Worm (Caenorhabditis elegans): ENCODE data around the gene srw-143.
"Not testable (repeated sequence)": the region's sequence is repeated elsewhere in the genome, so short reads cannot be mapped to it uniquely, and the experiment has no call there.

Gene srw-143

DNA sequence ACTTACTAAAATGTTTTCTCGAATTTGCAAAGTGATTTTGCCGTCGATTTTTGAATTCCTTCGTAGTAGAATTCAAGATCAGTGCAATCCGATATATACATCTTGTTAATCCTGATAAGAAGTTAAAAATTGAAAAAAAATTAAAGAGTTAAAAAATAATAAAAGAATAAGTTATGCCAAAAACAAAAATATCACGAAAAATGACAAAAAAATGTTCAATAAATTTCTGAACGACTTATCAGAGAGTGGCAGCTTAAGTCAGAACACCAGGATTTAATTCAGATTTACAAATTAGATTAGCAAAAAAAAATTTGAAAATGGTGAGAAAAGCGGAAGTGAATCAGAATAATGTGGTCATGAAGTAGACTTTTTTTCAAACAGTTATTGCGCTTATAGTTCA, 34.0 kb upstream of the srw-143 start, which contains the start of gene srw-123:
srw-123 (minus strand) TSS at position 101 of the 400 bp plus-strand sequence.
- TF ChIP-seq elt-3, lsy-2, nhr-10 (tag; optimal IDR thresholded peaks at IDR 0.05): not testable (repeated sequence)

ce11 chrV:2971307-2971999, 30.1 kb upstream of the srw-143 start, which contains the start of gene srw-129:
Gene srw-129 (plus strand): TSS chrV:2971949.
- TF ChIP-seq sma-9 (GFP tag; optimal IDR thresholded peaks at IDR 0.05), result no peak
- TF ChIP-seq sma-9 (tag; optimal IDR thresholded peaks at IDR 0.05), result no peak
- no peak for TF ChIP-seq nhr-23 (tag; optimal IDR thresholded peaks at IDR 0.05)
- no peak for TF ChIP-seq ztf-11 (tag; optimal IDR thresholded peaks at IDR 0.05)
- TF ChIP-seq nhr-21 (tag; optimal IDR thresholded peaks at IDR 0.05), result no peak
- TF ChIP-seq ama-1 (optimal IDR thresholded peaks at IDR 0.05), result no peak
- TF ChIP-seq nhr-11 (tag; optimal IDR thresholded peaks at IDR 0.05), result no peak
- no peak for TF ChIP-seq nhr-6 (tag; optimal IDR thresholded peaks at IDR 0.05)
- no peak for TF ChIP-seq nhr-237 (tag; optimal IDR thresholded peaks at IDR 0.05)
- no peak for TF ChIP-seq lin-39 (tag; optimal IDR thresholded peaks at IDR 0.05)
- TF ChIP-seq lin-13 (GFP tag; optimal IDR thresholded peaks at IDR 0.05), result no peak
- TF ChIP-seq elt-1 (tag; optimal IDR thresholded peaks at IDR 0.05), result no peak
- no peak for TF ChIP-seq nhr-129 (tag; optimal IDR thresholded peaks at IDR 0.05)
- no peak for TF ChIP-seq fos-1 (tag; optimal IDR thresholded peaks at IDR 0.05)
- no peak for TF ChIP-seq aly-2 (tag; optimal IDR thresholded peaks at IDR 0.05)

DNA sequence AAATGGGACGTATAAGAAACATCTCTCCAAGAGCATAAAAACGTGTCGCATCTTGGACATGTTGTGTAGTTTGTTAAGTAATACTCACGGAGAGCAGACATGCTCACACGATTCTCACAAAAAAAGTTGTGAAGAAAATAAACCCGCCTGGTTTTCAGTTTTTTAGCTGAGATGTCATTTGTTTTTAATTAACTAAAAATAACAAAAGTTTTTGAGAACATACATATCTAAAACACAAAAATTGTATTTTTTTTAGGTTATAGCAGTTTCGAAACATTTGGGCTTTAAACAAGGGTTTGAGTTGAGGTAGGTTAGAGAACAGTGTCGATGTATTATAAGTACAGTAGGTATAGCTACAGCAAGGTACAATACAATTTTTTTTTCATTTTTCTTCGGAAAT, 23.5 kb upstream of the srw-143 start, which contains the start of gene srh-88:
srh-88 (minus strand) TSS at position 101 of the 400 bp plus-strand sequence.
- TF ChIP-seq skn-1 (tag; optimal IDR thresholded peaks at IDR 0.05), result no peak
- no peak for TF ChIP-seq ztf-1 (GFP tag; conservative IDR thresholded peaks at IDR 0.05)
- TF ChIP-seq lin-13 (GFP tag; optimal IDR thresholded peaks at IDR 0.05), result no peak
- TF ChIP-seq ceh-82 (tag; optimal IDR thresholded peaks at IDR 0.05), result no peak
- no peak for TF ChIP-seq sem-4 (tag; optimal IDR thresholded peaks at IDR 0.05)
- TF ChIP-seq lin-11 (tag; optimal IDR thresholded peaks at IDR 0.05), result no peak
- TF ChIP-seq nhr-12 (tag; optimal IDR thresholded peaks at IDR 0.05), result no peak
- TF ChIP-seq fos-1 (tag; optimal IDR thresholded peaks at IDR 0.05), result no peak
- TF ChIP-seq unc-39 (tag; optimal IDR thresholded peaks at IDR 0.05), result no peak
- no peak for TF ChIP-seq sma-9 (GFP tag; optimal IDR thresholded peaks at IDR 0.05)
- TF ChIP-seq sma-9 (tag; optimal IDR thresholded peaks at IDR 0.05), result no peak
- TF ChIP-seq R02D3.7 (tag; optimal IDR thresholded peaks at IDR 0.05), result no peak
- TF ChIP-seq elt-3 (tag; optimal IDR thresholded peaks at IDR 0.05), result no peak
- no peak for TF ChIP-seq ama-1 (optimal IDR thresholded peaks at IDR 0.05)
- TF ChIP-seq nhr-11 (tag; optimal IDR thresholded peaks at IDR 0.05), result no peak
- no peak for TF ChIP-seq gmeb-1 (tag; optimal IDR thresholded peaks at IDR 0.05)
- no peak for TF ChIP-seq sma-3 (GFP tag; optimal IDR thresholded peaks at IDR 0.05)
- TF ChIP-seq ceh-16 (tag; optimal IDR thresholded peaks at IDR 0.05), result no peak

DNA sequence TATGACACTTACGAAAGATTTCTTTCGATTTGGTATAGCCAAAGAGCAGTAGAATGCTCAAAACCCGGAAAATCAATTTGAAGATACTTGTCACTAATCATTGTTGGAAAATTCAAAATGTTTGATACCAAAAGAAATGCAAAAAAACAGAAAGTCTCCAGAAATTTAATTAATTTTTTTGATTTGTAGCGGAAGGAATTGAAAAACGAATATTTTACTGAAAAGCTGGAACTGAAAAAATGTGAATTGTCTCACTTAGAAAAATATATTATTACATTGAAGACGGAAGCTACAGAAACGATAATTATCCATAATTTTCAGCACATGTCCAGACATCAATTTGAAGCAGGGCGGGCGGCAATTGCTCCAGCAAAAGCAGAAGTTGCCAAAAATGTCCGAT, 21.7 kb upstream of the srw-143 start, which contains the start of gene srw-138:
srw-138 (minus strand) TSS at position 101 of the 400 bp plus-strand sequence.
- TF ChIP-seq ZK546.5 (tag; optimal IDR thresholded peaks at IDR 0.05) (no peak), nhr-77 (tag; optimal IDR thresholded peaks at IDR 0.05) (no peak), ceh-82 (tag; optimal IDR thresholded peaks at IDR 0.05) (no peak), nhr-10 (tag; optimal IDR thresholded peaks at IDR 0.05) (no peak), mdl-1 (tag; optimal IDR thresholded peaks at IDR 0.05) (no peak), nhr-23 (tag; optimal IDR thresholded peaks at IDR 0.05) (no peak), gmeb-1 (tag; optimal IDR thresholded peaks at IDR 0.05) (no peak), ceh-16 (tag; optimal IDR thresholded peaks at IDR 0.05) (no peak), egl-27 (tag; optimal IDR thresholded peaks at IDR 0.05) (no peak), ztf-11 (tag; optimal IDR thresholded peaks at IDR 0.05) (no peak), sma-3 (GFP tag; optimal IDR thresholded peaks at IDR 0.05) (no peak), sem-4 (tag; optimal IDR thresholded peaks at IDR 0.05) (no peak), mab-5 (tag; optimal IDR thresholded peaks at IDR 0.05) (no peak), skn-1 (tag; optimal IDR thresholded peaks at IDR 0.05) (no peak), ama-1 (optimal IDR thresholded peaks at IDR 0.05) (no peak), ztf-1 (GFP tag; conservative IDR thresholded peaks at IDR 0.05) (no peak), aly-2 (tag; optimal IDR thresholded peaks at IDR 0.05) (no peak)

DNA sequence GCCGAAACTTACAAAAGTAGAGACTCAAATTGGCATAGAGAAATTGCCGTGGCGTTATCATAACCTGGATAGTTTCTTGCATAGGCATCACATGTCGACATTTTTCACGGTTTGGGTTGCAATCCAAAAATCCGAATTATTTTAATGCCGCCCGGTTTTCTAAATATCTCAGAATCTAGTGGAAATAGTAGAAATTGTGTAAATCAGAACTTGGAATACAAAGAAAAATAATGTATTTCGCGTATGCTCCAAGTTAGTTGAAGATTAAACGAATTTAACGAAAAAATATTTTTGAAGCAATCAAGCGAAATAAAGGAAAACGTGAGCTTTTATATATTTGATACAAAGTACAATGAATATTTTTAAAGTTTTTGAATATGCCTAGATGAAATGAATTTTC, 19.6 kb upstream of the srw-143 start, which contains the start of gene srw-144:
srw-144 (minus strand) TSS at position 101 of the 400 bp plus-strand sequence.
- TF ChIP-seq mbf-1 (tag; optimal IDR thresholded peaks at IDR 0.05) (no peak), elt-1 (tag; optimal IDR thresholded peaks at IDR 0.05) (no peak), R02D3.7 (tag; optimal IDR thresholded peaks at IDR 0.05) (no peak), C34F6.9 (tag; optimal IDR thresholded peaks at IDR 0.05) (no peak), nhr-6 (tag; optimal IDR thresholded peaks at IDR 0.05) (no peak), lin-39 (tag; optimal IDR thresholded peaks at IDR 0.05) (no peak), F13H6.1 (tag; optimal IDR thresholded peaks at IDR 0.05) (no peak), zag-1 (tag; optimal IDR thresholded peaks at IDR 0.05) (no peak), ceh-16 (tag; optimal IDR thresholded peaks at IDR 0.05) (no peak), peb-1 (tag; optimal IDR thresholded peaks at IDR 0.05) (no peak), ztf-4 (tag; optimal IDR thresholded peaks at IDR 0.05) (no peak), sma-3 (GFP tag; optimal IDR thresholded peaks at IDR 0.05) (no peak), nhr-11 (tag; optimal IDR thresholded peaks at IDR 0.05) (no peak), snpc-4 (tag; optimal IDR thresholded peaks at IDR 0.05) (no peak), unc-39 (tag; optimal IDR thresholded peaks at IDR 0.05) (no peak), ZK546.5 (tag; optimal IDR thresholded peaks at IDR 0.05) (no peak), ztf-11 (tag; optimal IDR thresholded peaks at IDR 0.05) (no peak), gmeb-1 (tag; optimal IDR thresholded peaks at IDR 0.05) (no peak), fos-1 (tag; optimal IDR thresholded peaks at IDR 0.05) (no peak), unc-55 (GFP tag; optimal IDR thresholded peaks at IDR 0.05) (no peak)

All from whole organism, L2 larva.